Worm (Caenorhabditis elegans) whole organism, young adult: ENCODE measurements around the gene F48E3.9.

ENCODE experiments used
- D2030.7 ChIP-seq: fragments of 200-800 bp; sonication (Bioruptor generic); IDR thresholded peaks from 2 replicates; pipeline ENCODE4 v1.3.6; 2022; ENCODE audit warnings: missing genetic modification reagents, missing genetic modification characterization, missing compliant biosample characterization
- F37B4.10 ChIP-seq: fragments of 200-800 bp; sonication (Bioruptor generic); IDR thresholded peaks from 2 replicates; pipeline ENCODE4 v1.3.6; 2022; ENCODE audit warnings: missing genetic modification characterization, missing compliant biosample characterization
- F39B2.1 ChIP-seq: fragments of 200-800 bp; sonication (Bioruptor generic); IDR thresholded peaks from 2 replicates; pipeline ENCODE4 v1.3.6; 2022; ENCODE audit warnings: missing genetic modification reagents, missing genetic modification characterization, missing compliant biosample characterization
- F52B5.7 ChIP-seq: sonication (generic microtip); optimal IDR thresholded peaks from 2 replicates; lab custom pipeline; 2016; ENCODE audit warnings: mild to moderate bottlenecking, missing genetic modification characterization, missing compliant biosample characterization
- F55B11.4 ChIP-seq: sonication (generic microtip); optimal IDR thresholded peaks from 2 replicates; lab custom pipeline; 2016; ENCODE audit warnings: missing compliant biosample characterization, missing genetic modification characterization, borderline replicate concordance; ENCODE audit not compliant: insufficient read depth
- K12H6.12 ChIP-seq: fragments of 200-800 bp; sonication (Bioruptor generic); optimal IDR thresholded peaks from 2 replicates; lab custom pipeline; 2018; ENCODE audit warnings: mild to moderate bottlenecking, missing genetic modification characterization, missing compliant biosample characterization
- Y56A3A.18 ChIP-seq: fragments of 200-800 bp; sonication (Bioruptor generic); IDR thresholded peaks from 2 replicates; pipeline ENCODE4 v1.3.6; 2022; ENCODE audit warnings: missing genetic modification reagents, missing genetic modification characterization, missing compliant biosample characterization
- Y79H2A.3 ChIP-seq: fragments of 200-800 bp; sonication (Bioruptor generic); conservative IDR thresholded peaks from 2 replicates; pipeline ENCODE4 v1.3.6; 2022; ENCODE audit warnings: missing genetic modification reagents, missing genetic modification characterization, missing compliant biosample characterization
- atf-7 ChIP-seq: sonication (generic microtip); optimal IDR thresholded peaks from 2 replicates; lab custom pipeline; 2017; ENCODE audit warnings: mild to moderate bottlenecking, missing genetic modification characterization, missing compliant biosample characterization
- attf-5 ChIP-seq: fragments of 200-800 bp; sonication (Bioruptor generic); optimal IDR thresholded peaks from 2 replicates; lab custom pipeline; 2018; ENCODE audit warnings: mild to moderate bottlenecking, missing genetic modification characterization, missing compliant biosample characterization
- attf-6 ChIP-seq: fragments of 200-800 bp; sonication (Bioruptor generic); IDR thresholded peaks from 2 replicates; pipeline ENCODE4 v1.3.6; 2022; ENCODE audit warnings: missing genetic modification reagents, missing genetic modification characterization, missing compliant biosample characterization
- cebp-1 ChIP-seq, 2 experiments: fragments of 200-800 bp in 1 of 2; sonication (Bioruptor generic) in 1 of 2; sonication (generic microtip) in 1 of 2; IDR thresholded peaks in 1 of 2; optimal IDR thresholded peaks in 1 of 2; 2 replicates each; pipeline versions ENCODE4 v1.3.6 to Lab custom; 2017 to 2022; ENCODE audit warnings: missing compliant biosample characterization in 2 of 2, missing genetic modification characterization in 2 of 2, mild to moderate bottlenecking in 1 of 2, missing genetic modification reagents in 1 of 2, moderate library complexity in 1 of 2
- ceh-27 ChIP-seq: fragments of 200-800 bp; sonication (Bioruptor generic); optimal IDR thresholded peaks from 2 replicates; lab custom pipeline; 2018; ENCODE audit warnings: mild to moderate bottlenecking, missing genetic modification characterization, moderate library complexity, missing compliant biosample characterization
- ceh-40 ChIP-seq: fragments of 200-800 bp; sonication (Bioruptor generic); IDR thresholded peaks from 2 replicates; pipeline ENCODE4 v1.3.6; 2022; ENCODE audit warnings: missing genetic modification characterization, missing compliant biosample characterization
- ceh-91 ChIP-seq: fragments of 200-800 bp; sonication (Bioruptor generic); IDR thresholded peaks from 2 replicates; pipeline ENCODE4 v1.3.6; 2022; ENCODE audit warnings: missing genetic modification reagents, missing genetic modification characterization, missing compliant biosample characterization
- dpff-1 ChIP-seq: sonication (generic microtip); optimal IDR thresholded peaks from 2 replicates; lab custom pipeline; 2017; ENCODE audit warnings: mild to moderate bottlenecking, missing genetic modification characterization, missing compliant biosample characterization
- dpl-1 ChIP-seq: fragments of 150-350 bp; optimal IDR thresholded peaks from 2 replicates; lab custom pipeline; 2014; ENCODE audit warnings: missing biosample characterization, missing genetic modification reagents, missing genetic modification characterization
- egl-44 ChIP-seq: fragments of 200-800 bp; sonication (Bioruptor generic); IDR thresholded peaks from 2 replicates; pipeline ENCODE4 v1.3.6; 2022; ENCODE audit warnings: missing genetic modification reagents, missing genetic modification characterization, missing compliant biosample characterization
- ets-4 ChIP-seq: fragments of 200-800 bp; sonication (Bioruptor generic); optimal IDR thresholded peaks from 2 replicates; lab custom pipeline; 2018; ENCODE audit warnings: mild to moderate bottlenecking, missing genetic modification characterization, missing compliant biosample characterization
- hmg-1.2 ChIP-seq: fragments of 200-800 bp; sonication (Bioruptor generic); IDR thresholded peaks from 2 replicates; pipeline ENCODE4 v1.3.6; 2022; ENCODE audit warnings: missing genetic modification reagents, missing genetic modification characterization, missing compliant biosample characterization
- hmg-20 ChIP-seq: fragments of 200-800 bp; sonication (Bioruptor generic); IDR thresholded peaks from 2 replicates; pipeline ENCODE4 v1.3.6; 2022; ENCODE audit warnings: missing genetic modification reagents, missing genetic modification characterization, missing compliant biosample characterization
- let-526 ChIP-seq: fragments of 200-800 bp; sonication (Bioruptor generic); IDR thresholded peaks from 2 replicates; pipeline ENCODE4 v1.3.6; 2022; ENCODE audit warnings: missing genetic modification reagents, missing genetic modification characterization, missing compliant biosample characterization
- let-607 ChIP-seq, 2 experiments: fragments of 200-800 bp in 1 of 2; sonication (Bioruptor generic) in 1 of 2; sonication (generic microtip) in 1 of 2; optimal IDR thresholded peaks; 2 replicates each; lab custom pipeline; 2016 to 2018; ENCODE audit warnings: mild to moderate bottlenecking in 2 of 2, missing compliant biosample characterization in 2 of 2, missing genetic modification characterization in 2 of 2, moderate library complexity in 2 of 2, missing genotype in 1 of 2
- lin-26 ChIP-seq: fragments of 200-800 bp; sonication (Bioruptor generic); IDR thresholded peaks from 2 replicates; pipeline ENCODE4 v1.3.6; 2022; ENCODE audit warnings: missing genetic modification reagents, missing genetic modification characterization, missing compliant biosample characterization
- lin-40 ChIP-seq: sonication (generic microtip); optimal IDR thresholded peaks from 2 replicates; lab custom pipeline; 2016; ENCODE audit warnings: missing genetic modification characterization, mild to moderate bottlenecking, missing compliant biosample characterization, missing genotype, missing genetic modification reagents
- lin-54 ChIP-seq: fragments of 200-800 bp; sonication (Bioruptor generic); optimal IDR thresholded peaks from 2 replicates; lab custom pipeline; 2018; ENCODE audit warnings: mild to moderate bottlenecking, missing genetic modification characterization, missing compliant biosample characterization
- lsy-27 ChIP-seq: sonication (generic microtip); optimal IDR thresholded peaks from 2 replicates; lab custom pipeline; 2017; ENCODE audit warnings: missing genetic modification characterization, mild to moderate bottlenecking, missing compliant biosample characterization, antibody characterized with exemption, missing genotype, borderline replicate concordance; ENCODE audit not compliant: insufficient read depth
- madf-3 ChIP-seq: fragments of 200-800 bp; sonication (Bioruptor generic); IDR thresholded peaks from 2 replicates; pipeline ENCODE4 v1.3.6; 2022; ENCODE audit warnings: missing genetic modification reagents, missing genetic modification characterization, missing compliant biosample characterization
- mcd-1 ChIP-seq: fragments of 200-800 bp; sonication (Bioruptor generic); IDR thresholded peaks from 2 replicates; pipeline ENCODE4 v1.3.6; 2022; ENCODE audit warnings: missing genetic modification reagents, missing genetic modification characterization, missing compliant biosample characterization
- mes-4 ChIP-seq: sonication (generic microtip); optimal IDR thresholded peaks from 2 replicates; lab custom pipeline; 2016; ENCODE audit warnings: missing genotype, missing genetic modification characterization, missing compliant biosample characterization
- nfya-1 ChIP-seq: sonication (generic microtip); optimal IDR thresholded peaks from 2 replicates; lab custom pipeline; 2017; ENCODE audit warnings: antibody characterized with exemption, missing compliant biosample characterization, missing genetic modification characterization, borderline replicate concordance; ENCODE audit not compliant: insufficient read depth
- nfyb-1 ChIP-seq: fragments of 200-800 bp; sonication (Bioruptor generic); IDR thresholded peaks from 2 replicates; pipeline ENCODE4 v1.3.6; 2022; ENCODE audit warnings: missing genetic modification reagents, missing genetic modification characterization, missing compliant biosample characterization
- nhr-27 ChIP-seq: fragments of 200-800 bp; sonication (Bioruptor generic); optimal IDR thresholded peaks from 2 replicates; lab custom pipeline; 2018; ENCODE audit warnings: mild to moderate bottlenecking, missing genetic modification characterization, moderate library complexity, missing compliant biosample characterization
- nhr-80 ChIP-seq: sonication (generic microtip); optimal IDR thresholded peaks from 2 replicates; lab custom pipeline; 2016; ENCODE audit warnings: missing genetic modification characterization, missing compliant biosample characterization
- repo-1 ChIP-seq: sonication (generic microtip); optimal IDR thresholded peaks from 2 replicates; lab custom pipeline; 2017; ENCODE audit warnings: mild to moderate bottlenecking, missing genetic modification characterization, missing compliant biosample characterization
- snpc-3.4 ChIP-seq: sonication (generic microtip); optimal IDR thresholded peaks from 2 replicates; lab custom pipeline; 2017; ENCODE audit warnings: missing genetic modification characterization, mild to moderate bottlenecking, missing compliant biosample characterization, antibody characterized with exemption, moderate library complexity, missing genotype, missing genetic modification reagents
- snpc-4 ChIP-seq, 5 experiments: fragments of 150-350 bp in 1 of 5; sonication (generic microtip) in 4 of 5; optimal IDR thresholded peaks; 2 replicates each; lab custom pipeline; 2014 to 2018; ENCODE audit warnings: missing genetic modification characterization in 5 of 5, missing biosample characterization in 3 of 5, antibody characterized with exemption in 2 of 5, mild to moderate bottlenecking in 2 of 5, missing compliant biosample characterization in 2 of 5, missing genotype in 2 of 5, moderate library complexity in 2 of 5, missing genetic modification reagents in 1 of 5
- somi-1 ChIP-seq: fragments of 200-800 bp; sonication (Bioruptor generic); optimal IDR thresholded peaks from 2 replicates; lab custom pipeline; 2018; ENCODE audit warnings: mild to moderate bottlenecking, missing genetic modification characterization, missing compliant biosample characterization
- tbx-9 ChIP-seq: sonication (generic microtip); optimal IDR thresholded peaks from 2 replicates; lab custom pipeline; 2016; ENCODE audit warnings: borderline replicate concordance, missing genetic modification characterization, inconsistent platforms, missing compliant biosample characterization
- tlf-1 ChIP-seq: fragments of 200-800 bp; sonication (Bioruptor generic); optimal IDR thresholded peaks from 2 replicates; lab custom pipeline; 2018; ENCODE audit warnings: mild to moderate bottlenecking, missing genetic modification characterization, missing compliant biosample characterization
- unc-62 ChIP-seq: fragments of 150-350 bp; optimal IDR thresholded peaks from 2 replicates; lab custom pipeline; 2014; ENCODE audit warnings: missing biosample characterization, missing genetic modification reagents, missing genetic modification characterization
- zfh-2 ChIP-seq: fragments of 200-800 bp; sonication (Bioruptor generic); conservative IDR thresholded peaks from 2 replicates; pipeline ENCODE4 v1.3.6; 2022; ENCODE audit warnings: missing genetic modification reagents, missing genetic modification characterization, missing compliant biosample characterization
- ztf-3 ChIP-seq: fragments of 200-800 bp; sonication (Bioruptor generic); optimal IDR thresholded peaks from 2 replicates; lab custom pipeline; 2018; ENCODE audit warnings: mild to moderate bottlenecking, missing genetic modification characterization, missing compliant biosample characterization

Gene F48E3.9

ce11 chrX:7466682-7467081 lies 14.2 kb upstream of the F48E3.9 start:
- no peak for TF ChIP-seq tlf-1 (GFP tag; lab: Kevin White, UChicago)
- TF ChIP-seq let-526: no peak
- no peak for TF ChIP-seq dpff-1
- TF ChIP-seq Y79H2A.3 (GFP tag; lab: Robert Waterston, UW): no peak
- TF ChIP-seq ceh-40: no peak

- TF ChIP-seq Y56A3A.18 (GFP tag; lab: Robert Waterston, UW) (no peak), dpff-1 (no peak), nfyb-1 (no peak), lin-54 (no peak), snpc-3.4 (no peak), snpc-4 (GFP tag; optimal IDR thresholded peaks at IDR 0.05; lab: Kevin White, UChicago) (no peak), snpc-4 (tag; optimal IDR thresholded peaks at IDR 0.05; lab: Kevin White, UChicago) (no peak)
Measured at ce11 chrX:7469907-7470306, 10.9 kb upstream of the F48E3.9 start.

ce11 chrX:7474968-7475433 lies 5.9 kb upstream of the F48E3.9 start, which contains the start of gene coh-1:
TSS of gene coh-1 (minus strand) at chrX:7475018.
- TF ChIP-seq madf-3 (0 out of 2 replicates have a peak, but pooled peaks have one; percentile 66), attf-5 (no peak), nfya-1 (no peak), ceh-91 (GFP tag; lab: Robert Waterston, UW) (no peak), hmg-1.2 (peak; percentile 76; the same call in 1 of the 2 replicates), tbx-9 (no peak), egl-44 (GFP tag; lab: Robert Waterston, UW) (no peak), unc-62 (GFP tag; lab: Kevin White, UChicago) (no peak), K12H6.12 (peak; percentile 7), nhr-80 (tag; lab: Kevin White, UChicago) (no peak), attf-6 (GFP tag; lab: Robert Waterston, UW) (no peak), mes-4 (tag; lab: Kevin White, UChicago) (no peak), hmg-20 (GFP tag; lab: Robert Waterston, UW) (no peak), F55B11.4 (no peak), mcd-1 (GFP tag; lab: Robert Waterston, UW) (no peak), ets-4 (GFP tag; lab: Kevin White, UChicago) (no peak), somi-1 (GFP tag; lab: Kevin White, UChicago) (no peak), F37B4.10 (no peak), lin-26 (GFP tag; lab: Robert Waterston, UW) (no peak), let-607 (tag; optimal IDR thresholded peaks at IDR 0.05; lab: Kevin White, UChicago) (peak in 1 of 2 experiments; percentile 26), tlf-1 (GFP tag; lab: Kevin White, UChicago) (no peak), lsy-27 (no peak), F39B2.1 (GFP tag; lab: Robert Waterston, UW) (no peak), repo-1 (tag; lab: Kevin White, UChicago) (no peak), dpl-1 (GFP tag; lab: Kevin White, UChicago) (no peak), cebp-1 (GFP tag; IDR thresholded peaks at IDR 0.05; lab: Robert Waterston, UW) (no peak), cebp-1 (tag; optimal IDR thresholded peaks at IDR 0.05; lab: Kevin White, UChicago) (peak; percentile 48), D2030.7 (GFP tag; lab: Robert Waterston, UW) (no peak), F52B5.7 (tag; lab: Kevin White, UChicago) (no peak), Y79H2A.3 (GFP tag; lab: Robert Waterston, UW) (no peak), ceh-40 (no peak), ztf-3 (GFP tag; lab: Kevin White, UChicago) (no peak), nhr-27 (tag; lab: Kevin White, UChicago) (no peak), atf-7 (no peak), zfh-2 (GFP tag; lab: Robert Waterston, UW) (no peak), ceh-27 (GFP tag; lab: Kevin White, UChicago) (peak; percentile 50), lin-40 (tag; lab: Kevin White, UChicago) (peak; percentile 30)
